Worm (Caenorhabditis elegans): ENCODE results near the gene duxl-1.

ce11 chrII:1695861-1696260 lies 32.4 kb downstream of the duxl-1 start, which contains the start of gene F58E1.13:
- TF ChIP-seq him-1 (tag; optimal IDR thresholded peaks at IDR 0.05): no peak
- no peak for TF ChIP-seq W03F9.2 (tag; optimal IDR thresholded peaks at IDR 0.05)
- no peak for TF ChIP-seq dao-5 (tag; optimal IDR thresholded peaks at IDR 0.05)

All from whole organism, L4/young adult.